Worm (Caenorhabditis elegans): ENCODE measurements around the gene ZK262.20.

Gene ZK262.20

ce11 chrV:18430826-18431225, 4.0 kb downstream of the ZK262.20 start (continued):
- TF ChIP-seq ztf-11 (tag; optimal IDR thresholded peaks at IDR 0.05) = no peak

- no peak for TF ChIP-seq jun-1 (tag; optimal IDR thresholded peaks at IDR 0.05)
- no peak for TF ChIP-seq zag-1 (tag; optimal IDR thresholded peaks at IDR 0.05)
- TF ChIP-seq dsc-1 (tag; optimal IDR thresholded peaks at IDR 0.05) = no peak
Measured at ce11 chrV:18426280-18426679, 8.6 kb downstream of the ZK262.20 start, which contains the start of gene srw-83. Gene srw-83, plus strand, starts transcription at chrV:18426580.

DNA sequence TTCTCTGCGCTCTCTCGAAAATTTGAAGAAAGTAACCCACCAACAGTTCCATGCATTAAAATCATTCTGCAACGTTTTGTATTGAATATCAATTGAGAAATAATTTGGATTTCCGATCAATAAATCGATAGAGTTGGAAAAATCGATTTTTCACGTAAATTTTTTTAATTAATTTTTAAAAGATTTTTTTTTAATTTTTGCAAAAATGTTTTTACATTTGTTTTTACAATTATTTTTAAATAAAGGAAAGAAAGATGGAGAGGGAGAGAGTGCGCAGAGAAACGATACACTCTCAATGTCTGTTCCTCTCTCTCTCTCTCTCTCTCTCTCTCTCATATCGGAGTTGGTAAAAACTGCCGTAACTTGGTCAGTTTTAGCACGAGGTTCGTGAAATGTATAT, 9.3 kb downstream of the ZK262.20 start, which contains the start of gene ZK262.19:
TSS of gene ZK262.19 (minus strand) at position 101 of the 400 bp plus-strand sequence.
- TF ChIP-seq hlh-4 (tag; optimal IDR thresholded peaks at IDR 0.05) = no peak
- TF ChIP-seq ces-1 (GFP tag; optimal IDR thresholded peaks at IDR 0.05) = no peak
- no peak for TF ChIP-seq skn-1 (tag; optimal IDR thresholded peaks at IDR 0.05)
- no peak for TF ChIP-seq unc-130 (tag; optimal IDR thresholded peaks at IDR 0.05)
- no peak for TF ChIP-seq ztf-4 (tag; optimal IDR thresholded peaks at IDR 0.05)
- no peak for TF ChIP-seq xbp-1 (tag; optimal IDR thresholded peaks at IDR 0.05)
- TF ChIP-seq lin-14 (GFP tag; optimal IDR thresholded peaks at IDR 0.05) = no peak

ce11 chrV:18424471-18424870, 10.4 kb downstream of the ZK262.20 start, which contains the start of gene ZK262.4:
Gene ZK262.4, minus strand, starts transcription at chrV:18424571.
- TF ChIP-seq jun-1 (tag; optimal IDR thresholded peaks at IDR 0.05) (no peak), nhr-47 (tag; optimal IDR thresholded peaks at IDR 0.05) (no peak), nhr-77 (tag; optimal IDR thresholded peaks at IDR 0.05) (no peak), lin-14 (GFP tag; optimal IDR thresholded peaks at IDR 0.05) (no peak), lir-3 (tag; optimal IDR thresholded peaks at IDR 0.05; ENCODE audit: poor library complexity) (no peak), mdl-1 (tag; optimal IDR thresholded peaks at IDR 0.05) (no peak), snu-23 (GFP tag; optimal IDR thresholded peaks at IDR 0.05) (no peak), F16B12.6 (tag; optimal IDR thresholded peaks at IDR 0.05) (no peak), efl-1 (optimal IDR thresholded peaks at IDR 0.05) (no peak), efl-1 (GFP tag; optimal IDR thresholded peaks at IDR 0.05 in 1 of 2) (no peak), zag-1 (tag; optimal IDR thresholded peaks at IDR 0.05) (no peak), nhr-84 (tag; optimal IDR thresholded peaks at IDR 0.05) (no peak), lin-39 (tag; optimal IDR thresholded peaks at IDR 0.05) (no peak), alr-1 (tag; optimal IDR thresholded peaks at IDR 0.05; ENCODE audit: borderline replicate concordance) (no peak), nhr-12 (tag; optimal IDR thresholded peaks at IDR 0.05) (no peak)

- TF ChIP-seq hlh-17 (GFP tag; optimal IDR thresholded peaks at IDR 0.05; ENCODE audit: borderline replicate concordance) (no peak), pax-3 (tag; optimal IDR thresholded peaks at IDR 0.05) (no peak), nhr-237 (tag; optimal IDR thresholded peaks at IDR 0.05) (no peak), ztf-4 (tag; optimal IDR thresholded peaks at IDR 0.05) (no peak), efl-3 (GFP tag; optimal IDR thresholded peaks at IDR 0.05) (no peak), mep-1 (tag; optimal IDR thresholded peaks at IDR 0.05) (no peak), lsy-2 (tag; optimal IDR thresholded peaks at IDR 0.05) (no peak), sup-37 (GFP tag; optimal IDR thresholded peaks at IDR 0.05) (no peak), efl-1 (optimal IDR thresholded peaks at IDR 0.05) (no peak), efl-1 (GFP tag; optimal IDR thresholded peaks at IDR 0.05 in 1 of 2) (no peak), irx-1 (tag; optimal IDR thresholded peaks at IDR 0.05) (no peak), lin-13 (GFP tag; optimal IDR thresholded peaks at IDR 0.05) (no peak), lir-3 (tag; optimal IDR thresholded peaks at IDR 0.05; ENCODE audit: poor library complexity) (no peak), nhr-19 (GFP tag; conservative IDR thresholded peaks at IDR 0.05) (no peak), ces-1 (GFP tag; optimal IDR thresholded peaks at IDR 0.05) (no peak)
Measured at ce11 chrV:18420797-18421196, 14.1 kb downstream of the ZK262.20 start, which contains the start of gene srj-26. Gene srj-26, plus strand, starts transcription at chrV:18421097.

DNA sequence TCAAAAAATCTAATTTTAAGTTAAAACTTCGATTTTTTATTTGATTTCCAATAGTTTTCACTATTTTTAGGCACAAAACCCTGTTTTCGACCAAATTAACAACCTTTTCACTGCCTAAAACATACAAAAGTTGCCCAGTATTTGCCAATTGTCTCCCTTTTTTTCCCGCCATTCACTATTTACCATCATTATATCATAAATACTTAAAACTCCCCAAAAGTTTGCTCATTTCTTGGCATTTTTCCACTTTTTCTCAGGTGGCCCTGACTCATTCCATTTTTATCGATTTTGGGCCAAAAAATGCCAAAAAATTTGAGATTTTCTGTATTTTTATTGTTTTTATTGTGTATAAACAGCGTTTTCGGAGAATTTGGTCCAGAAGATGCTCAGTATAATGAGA, 20.8 kb downstream of the ZK262.20 start, which contains the start of gene txt-8:
TSS of gene txt-8 (plus strand) at position 301 of the 400 bp plus-strand sequence.
- no peak for TF ChIP-seq pag-3 (tag; optimal IDR thresholded peaks at IDR 0.05; ENCODE audit: borderline replicate concordance, insufficient read depth)
- TF ChIP-seq sox-4 (tag; optimal IDR thresholded peaks at IDR 0.05) = no peak
- TF ChIP-seq zip-4 (GFP tag; optimal IDR thresholded peaks at IDR 0.05) = no peak
- TF ChIP-seq fkh-4 (tag; optimal IDR thresholded peaks at IDR 0.05; ENCODE audit: borderline replicate concordance) = no peak
- no peak for TF ChIP-seq irx-1 (tag; optimal IDR thresholded peaks at IDR 0.05)
- no peak for TF ChIP-seq unc-98 (GFP tag; IDR thresholded peaks at IDR 0.05)
- no peak for TF ChIP-seq nhr-28 (tag; optimal IDR thresholded peaks at IDR 0.05)
- TF ChIP-seq lin-39 (tag; optimal IDR thresholded peaks at IDR 0.05) = no peak
